Worm (Caenorhabditis elegans): Measurements from ENCODE around the gene nog-1.

nog-1 gene

DNA sequence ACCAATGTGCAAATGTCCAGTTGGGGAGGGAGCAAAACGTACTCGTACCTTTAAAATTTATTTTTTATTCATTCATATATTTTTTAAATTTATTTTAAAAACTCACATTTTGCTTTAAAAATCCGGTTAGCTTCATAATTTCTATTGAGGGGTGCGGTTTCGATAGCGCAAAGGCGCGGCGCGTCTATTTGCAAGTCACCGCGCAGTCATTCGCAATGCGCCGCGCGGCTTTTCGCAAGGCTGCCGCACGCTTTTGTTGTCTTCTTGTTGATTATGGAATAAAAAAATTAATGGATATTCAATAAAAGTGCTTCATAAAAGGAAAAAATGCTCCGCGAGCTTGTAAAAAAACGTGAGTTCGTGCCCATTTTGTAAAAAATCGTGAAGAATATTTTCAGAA, 3.4 kb upstream of the nog-1 start, which contains the start of the genes ears-2 and uncp-18 (continued):
- TF ChIP-seq unc-62 (GFP tag; optimal IDR thresholded peaks at IDR 0.05) (no peak), ztf-6 (GFP tag; IDR thresholded peaks at IDR 0.05) (0 out of 2 replicates have a peak, but pooled peaks have one; percentile 54), lin-40 (tag; optimal IDR thresholded peaks at IDR 0.05) (peak; percentile 89), lir-1 (GFP tag; conservative IDR thresholded peaks at IDR 0.05) (peak; percentile 75), dox-1 (GFP tag; IDR thresholded peaks at IDR 0.05) (peak; percentile 97), rcor-1 (GFP tag; IDR thresholded peaks at IDR 0.05) (peak; percentile 87), Y79H2A.3 (GFP tag; conservative IDR thresholded peaks at IDR 0.05) (peak; percentile 71; the same call in 1 of the 2 replicates), lin-54 (GFP tag; optimal IDR thresholded peaks at IDR 0.05) (peak; percentile 85), repo-1 (tag; optimal IDR thresholded peaks at IDR 0.05) (peak; percentile 39), C17E4.6 (GFP tag; IDR thresholded peaks at IDR 0.05) (peak; percentile 72; the same call in 1 of the 2 replicates), mel-28 (tag; optimal IDR thresholded peaks at IDR 0.05; ENCODE audit: borderline replicate concordance) (peak; percentile 33), egl-18 (GFP tag; IDR thresholded peaks at IDR 0.05) (0 out of 2 replicates have a peak, but pooled peaks have one; percentile 48), F57A8.1 (GFP tag; optimal IDR thresholded peaks at IDR 0.05) (peak; percentile 32), snpc-1.3 (tag; optimal IDR thresholded peaks at IDR 0.05; ENCODE audit: insufficient read depth) (peak; percentile 82), mcd-1 (GFP tag; IDR thresholded peaks at IDR 0.05) (peak; percentile 89), let-526 (GFP tag; IDR thresholded peaks at IDR 0.05) (0 out of 2 replicates have a peak, but pooled peaks have one; percentile 69), ceh-40 (GFP tag; IDR thresholded peaks at IDR 0.05) (no peak), hsf-1 (GFP tag; IDR thresholded peaks at IDR 0.05) (peak; percentile 65), egl-44 (GFP tag; IDR thresholded peaks at IDR 0.05) (peak; percentile 89), fkh-3 (tag; optimal IDR thresholded peaks at IDR 0.05) (peak; percentile 5), lin-26 (GFP tag; IDR thresholded peaks at IDR 0.05) (peak; percentile 67; the same call in 1 of the 2 replicates), pbrm-1 (GFP tag; IDR thresholded peaks at IDR 0.05) (peak; percentile 87), F57C9.4 (tag; optimal IDR thresholded peaks at IDR 0.05) (peak; percentile 31), tbp1 (GFP tag; optimal IDR thresholded peaks at IDR 0.05) (peak; percentile 74), madf-3 (GFP tag; IDR thresholded peaks at IDR 0.05) (peak; percentile 79; the same call in 1 of the 2 replicates), nhr-80 (tag; optimal IDR thresholded peaks at IDR 0.05) (peak; percentile 75), lsy-27 (tag; optimal IDR thresholded peaks at IDR 0.05; ENCODE audit: borderline replicate concordance, insufficient read depth) (no peak), ceh-58 (GFP tag; IDR thresholded peaks at IDR 0.05) (no peak), dpl-1 (GFP tag; optimal IDR thresholded peaks at IDR 0.05) (peak; percentile 46), hlh-26 (GFP tag; conservative IDR thresholded peaks at IDR 0.05) (no peak), cebp-1 (GFP tag; IDR thresholded peaks at IDR 0.05) (peak; percentile 73), cebp-1 (tag; optimal IDR thresholded peaks at IDR 0.05) (peak; percentile 90), ama-1 (optimal IDR thresholded peaks at IDR 0.05) (no peak), ama-1 (GFP tag; optimal IDR thresholded peaks at IDR 0.05) (no peak), hmg-20 (GFP tag; IDR thresholded peaks at IDR 0.05) (peak; percentile 49; the same call in 1 of the 2 replicates), snpc-1.1 (tag; optimal IDR thresholded peaks at IDR 0.05; ENCODE audit: insufficient read depth) (peak; percentile 66), ekl-4 (GFP tag; IDR thresholded peaks at IDR 0.05) (peak; percentile 73), athp-1 (tag; optimal IDR thresholded peaks at IDR 0.05) (peak; percentile 96), nhr-179 (tag; optimal IDR thresholded peaks at IDR 0.05) (no peak), aptf-2 (GFP tag; conservative IDR thresholded peaks at IDR 0.05) (peak; percentile 71; the same call in 1 of the 2 replicates), let-607 (tag; optimal IDR thresholded peaks at IDR 0.05) (peak in 1 of 2 experiments; percentile 77), hmg-1.2 (GFP tag; IDR thresholded peaks at IDR 0.05) (peak; percentile 73), K11D2.4 (GFP tag; IDR thresholded peaks at IDR 0.05) (peak; percentile 81), F39B2.1 (GFP tag; IDR thresholded peaks at IDR 0.05) (no peak), bed-2 (GFP tag; IDR thresholded peaks at IDR 0.05) (peak; percentile 75), nhr-27 (tag; optimal IDR thresholded peaks at IDR 0.05) (no peak), ztf-25 (GFP tag; IDR thresholded peaks at IDR 0.05) (peak; percentile 96), nhr-120 (GFP tag; IDR thresholded peaks at IDR 0.05) (no peak)

Data from whole organism, young adult.